Worm (Caenorhabditis elegans) whole organism, L1 larva: ENCODE measurements around the gene sar-1.

Experiments used
- C04F5.9 ChIP-seq: sonication (generic microtip); optimal IDR thresholded peaks from 2 replicates; lab custom pipeline; 2016; ENCODE audit warnings: missing genetic modification characterization, missing compliant biosample characterization
- C34B4.2 ChIP-seq: sonication (generic microtip); optimal IDR thresholded peaks from 2 replicates; lab custom pipeline; 2017; ENCODE audit warnings: mild to moderate bottlenecking, missing genetic modification characterization, missing compliant biosample characterization
- F16B12.6 ChIP-seq: fragments of 150-350 bp; optimal IDR thresholded peaks from 2 replicates; lab custom pipeline; 2014; ENCODE audit warnings: missing biosample characterization, missing genetic modification characterization
- alr-1 ChIP-seq: fragments of 200-800 bp; sonication (Bioruptor generic); optimal IDR thresholded peaks from 2 replicates; lab custom pipeline; 2018; ENCODE audit warnings: borderline replicate concordance, mild to moderate bottlenecking, missing genetic modification characterization, missing compliant biosample characterization
- aly-2 ChIP-seq: fragments of 150-350 bp; optimal IDR thresholded peaks from 2 replicates; lab custom pipeline; 2014; ENCODE audit warnings: missing biosample characterization, missing genetic modification characterization
- blmp-1 ChIP-seq: fragments of 150-350 bp; optimal IDR thresholded peaks from 2 replicates; lab custom pipeline; 2014; ENCODE audit warnings: missing biosample characterization, missing genetic modification characterization
- ceh-8 ChIP-seq: fragments of 200-800 bp; sonication (Bioruptor generic); optimal IDR thresholded peaks from 2 replicates; lab custom pipeline; 2018; ENCODE audit warnings: mild to moderate bottlenecking, missing genetic modification characterization, moderate library complexity, missing compliant biosample characterization
- ceh-82 ChIP-seq, 3 experiments: fragments of 150-350 bp in 1 of 3; sonication (generic microtip) in 2 of 3; optimal IDR thresholded peaks; 2 replicates each; lab custom pipeline; 2014 to 2017; ENCODE audit warnings: missing biosample characterization in 3 of 3, missing genetic modification characterization in 3 of 3
- ces-1 ChIP-seq: fragments of 150-350 bp; optimal IDR thresholded peaks from 2 replicates; lab custom pipeline; 2014; ENCODE audit warnings: missing biosample characterization, missing genetic modification reagents, missing genetic modification characterization
- egl-27 ChIP-seq, 2 experiments: fragments of 150-350 bp in 1 of 2; sonication (generic microtip); optimal IDR thresholded peaks; 3 replicates each; lab custom pipeline; 2017 to 2018; ENCODE audit warnings: missing biosample characterization in 2 of 2, missing genetic modification characterization in 2 of 2, missing genetic modification reagents in 2 of 2
- elt-3 ChIP-seq, 6 experiments: fragments of 150-350 bp in 1 of 6; sonication (generic microtip); optimal IDR thresholded peaks; 2 replicates each; lab custom pipeline; 2017 to 2018; ENCODE audit warnings: missing biosample characterization in 6 of 6, missing genetic modification characterization in 6 of 6, inconsistent platforms in 1 of 6
- ets-5 ChIP-seq: fragments of 200-800 bp; sonication (Bioruptor generic); IDR thresholded peaks from 2 replicates; pipeline ENCODE4 v1.3.6; 2022; ENCODE audit warnings: missing genetic modification characterization, missing compliant biosample characterization
- fkh-8 ChIP-seq: sonication (generic microtip); optimal IDR thresholded peaks from 2 replicates; lab custom pipeline; 2016; ENCODE audit warnings: mild to moderate bottlenecking, missing genetic modification characterization, missing compliant biosample characterization
- fos-1 ChIP-seq: fragments of 150-350 bp; optimal IDR thresholded peaks from 2 replicates; lab custom pipeline; 2014; ENCODE audit warnings: missing biosample characterization, missing genetic modification characterization
- grh-1 ChIP-seq: fragments of 200-800 bp; sonication (Bioruptor generic); IDR thresholded peaks from 2 replicates; pipeline ENCODE4 v1.3.6; 2022; ENCODE audit warnings: missing genetic modification reagents, missing genetic modification characterization, missing compliant biosample characterization
- hpl-2 ChIP-seq: fragments of 150-350 bp; optimal IDR thresholded peaks from 2 replicates; lab custom pipeline; 2014; ENCODE audit warnings: missing biosample characterization, missing genetic modification reagents, missing genetic modification characterization
- jun-1 ChIP-seq: fragments of 150-350 bp; optimal IDR thresholded peaks from 2 replicates; lab custom pipeline; 2014; ENCODE audit warnings: missing biosample characterization, missing genetic modification reagents, missing genetic modification characterization
- lin-35 ChIP-seq, 2 experiments: fragments of 150-350 bp; optimal IDR thresholded peaks; 2 replicates each; lab custom pipeline; 2014; ENCODE audit warnings: missing biosample characterization in 2 of 2, missing genetic modification characterization in 2 of 2, missing genetic modification reagents in 2 of 2
- lin-39 ChIP-seq: fragments of 150-350 bp; optimal IDR thresholded peaks from 2 replicates; lab custom pipeline; 2014; ENCODE audit warnings: missing biosample characterization, missing genetic modification reagents, missing genetic modification characterization
- lsy-2 ChIP-seq, 2 experiments: fragments of 150-350 bp; optimal IDR thresholded peaks; 2 replicates each; lab custom pipeline; 2014; ENCODE audit warnings: missing biosample characterization in 2 of 2, missing genetic modification characterization in 2 of 2
- mab-9 ChIP-seq: fragments of 200-800 bp; sonication (Bioruptor generic); IDR thresholded peaks from 2 replicates; pipeline ENCODE4 v1.3.6; 2022; ENCODE audit warnings: missing genetic modification reagents, missing genetic modification characterization, missing compliant biosample characterization
- nhr-12 ChIP-seq: sonication (generic microtip); optimal IDR thresholded peaks from 2 replicates; lab custom pipeline; 2017; ENCODE audit warnings: missing biosample characterization, missing genetic modification characterization
- nhr-19 ChIP-seq: fragments of 200-800 bp; sonication (Bioruptor generic); conservative IDR thresholded peaks from 2 replicates; pipeline ENCODE4 v1.3.6; 2022; ENCODE audit warnings: missing genetic modification characterization, missing compliant biosample characterization
- nhr-71 ChIP-seq: sonication (generic microtip); optimal IDR thresholded peaks from 2 replicates; lab custom pipeline; 2016; ENCODE audit warnings: mild to moderate bottlenecking, missing genetic modification characterization, moderate library complexity, missing compliant biosample characterization
- nhr-77 ChIP-seq: fragments of 150-350 bp; optimal IDR thresholded peaks from 2 replicates; lab custom pipeline; 2014; ENCODE audit warnings: missing biosample characterization, missing genetic modification characterization
- nhr-84 ChIP-seq: sonication (generic microtip); optimal IDR thresholded peaks from 2 replicates; lab custom pipeline; 2017; ENCODE audit warnings: missing biosample characterization, missing genetic modification characterization
- nhr-90 ChIP-seq: sonication (generic microtip); optimal IDR thresholded peaks from 2 replicates; lab custom pipeline; 2016; ENCODE audit warnings: mild to moderate bottlenecking, missing genetic modification characterization, missing compliant biosample characterization; ENCODE audit not compliant: poor library complexity
- pag-3 ChIP-seq: sonication (generic microtip); optimal IDR thresholded peaks from 2 replicates; lab custom pipeline; 2017; ENCODE audit warnings: missing genetic modification characterization, mild to moderate bottlenecking, missing compliant biosample characterization, antibody characterized with exemption, borderline replicate concordance; ENCODE audit not compliant: insufficient read depth
- pax-3 ChIP-seq: fragments of 200-800 bp; sonication (Bioruptor generic); optimal IDR thresholded peaks from 2 replicates; lab custom pipeline; 2018; ENCODE audit warnings: mild to moderate bottlenecking, missing genetic modification characterization, moderate library complexity, missing compliant biosample characterization
- pqm-1 ChIP-seq: sonication (generic microtip); optimal IDR thresholded peaks from 3 replicates; lab custom pipeline; 2017; ENCODE audit warnings: missing biosample characterization, missing genetic modification characterization
- rnt-1 ChIP-seq: sonication (generic microtip); optimal IDR thresholded peaks from 2 replicates; lab custom pipeline; 2016; ENCODE audit warnings: mild to moderate bottlenecking, missing genetic modification characterization, moderate library complexity, missing compliant biosample characterization
- skn-1 ChIP-seq: fragments of 150-350 bp; optimal IDR thresholded peaks from 2 replicates; lab custom pipeline; 2014; ENCODE audit warnings: missing biosample characterization, missing genetic modification characterization
- snpc-4 ChIP-seq: fragments of 150-350 bp; optimal IDR thresholded peaks from 2 replicates; lab custom pipeline; 2014; ENCODE audit warnings: missing biosample characterization, missing genetic modification characterization
- snu-23 ChIP-seq: sonication (generic microtip); optimal IDR thresholded peaks from 2 replicates; lab custom pipeline; 2016; ENCODE audit warnings: missing genetic modification characterization, missing compliant biosample characterization
- sptf-1 ChIP-seq: fragments of 150-350 bp; optimal IDR thresholded peaks from 2 replicates; lab custom pipeline; 2014; ENCODE audit warnings: missing biosample characterization, missing genetic modification characterization
- sup-37 ChIP-seq: fragments of 200-800 bp; sonication (Bioruptor generic); optimal IDR thresholded peaks from 2 replicates; lab custom pipeline; 2018; ENCODE audit warnings: mild to moderate bottlenecking, missing genetic modification characterization, missing compliant biosample characterization
- swsn-7 ChIP-seq: sonication (generic microtip); optimal IDR thresholded peaks from 2 replicates; lab custom pipeline; 2016; ENCODE audit warnings: missing genetic modification characterization, missing compliant biosample characterization
- tbx-2 ChIP-seq: sonication (generic microtip); optimal IDR thresholded peaks from 2 replicates; lab custom pipeline; 2016; ENCODE audit warnings: missing genetic modification characterization, missing compliant biosample characterization
- tlp-1 ChIP-seq: fragments of 150-350 bp; optimal IDR thresholded peaks from 2 replicates; lab custom pipeline; 2014; ENCODE audit warnings: missing biosample characterization, missing genetic modification characterization
- unc-130 ChIP-seq: fragments of 150-350 bp; optimal IDR thresholded peaks from 2 replicates; lab custom pipeline; 2017; ENCODE audit warnings: missing biosample characterization, missing genetic modification characterization, inconsistent platforms
- unc-30 ChIP-seq: sonication (generic microtip); optimal IDR thresholded peaks from 2 replicates; lab custom pipeline; 2017; ENCODE audit warnings: missing biosample characterization, missing genetic modification characterization
- unc-62 ChIP-seq: fragments of 150-350 bp; optimal IDR thresholded peaks from 2 replicates; lab custom pipeline; 2014; ENCODE audit warnings: missing biosample characterization, missing genetic modification reagents, missing genetic modification characterization
- unc-98 ChIP-seq: fragments of 200-800 bp; sonication (Bioruptor generic); IDR thresholded peaks from 2 replicates; pipeline ENCODE4 v1.3.6; 2022; ENCODE audit warnings: missing genetic modification characterization, missing compliant biosample characterization
- vab-15 ChIP-seq: sonication (generic microtip); optimal IDR thresholded peaks from 2 replicates; lab custom pipeline; 2017; ENCODE audit warnings: missing genotype, mild to moderate bottlenecking, missing genetic modification characterization, missing compliant biosample characterization
- zag-1 ChIP-seq: fragments of 150-350 bp; optimal IDR thresholded peaks from 2 replicates; lab custom pipeline; 2014; ENCODE audit warnings: missing biosample characterization, missing genetic modification characterization
- zip-4 ChIP-seq: fragments of 200-800 bp; sonication (Bioruptor generic); optimal IDR thresholded peaks from 2 replicates; lab custom pipeline; 2018; ENCODE audit warnings: mild to moderate bottlenecking, missing genetic modification characterization, moderate library complexity, missing compliant biosample characterization

sar-1 gene

DNA sequence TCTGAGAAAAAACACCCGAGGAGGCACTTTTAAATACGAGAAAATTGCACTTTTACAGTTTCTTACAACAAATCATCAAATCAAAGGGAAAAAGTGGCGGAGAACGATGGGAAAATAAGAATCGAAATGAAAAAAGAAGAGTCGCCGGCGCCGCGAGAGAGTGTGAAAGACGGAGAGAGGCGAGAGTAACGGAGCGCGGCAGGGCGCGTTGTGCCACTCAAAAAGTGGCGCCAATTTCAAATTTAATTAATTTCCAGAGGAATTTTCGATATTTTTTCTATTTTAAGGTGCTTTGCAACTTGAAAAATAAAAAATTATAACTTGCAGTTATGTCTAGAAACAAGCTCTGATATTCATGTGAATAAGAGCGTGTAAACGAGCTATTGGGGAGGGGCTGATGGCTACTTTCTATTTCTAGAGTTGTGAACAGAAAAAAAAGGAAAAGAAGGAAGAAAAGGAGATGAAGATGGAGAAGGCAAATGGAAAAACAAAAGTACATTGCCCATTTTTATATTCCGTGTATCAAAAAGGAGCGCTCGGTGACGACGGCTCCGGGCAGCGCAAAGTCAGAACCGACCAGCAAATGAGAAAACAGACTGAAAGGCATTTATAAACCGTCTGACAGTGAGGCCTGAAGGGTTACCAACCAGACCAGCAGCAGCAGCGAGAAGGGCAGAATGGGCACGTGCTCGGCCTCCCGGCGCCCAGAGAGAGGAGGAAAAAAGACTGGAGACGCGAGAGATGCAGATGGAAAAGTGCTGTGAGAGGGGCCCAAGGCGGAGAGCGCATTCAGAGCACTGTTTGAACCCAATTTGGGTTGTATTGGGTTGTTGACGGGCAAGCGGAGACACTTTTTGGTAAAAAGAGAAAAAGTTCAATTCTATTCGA is 42.0 kb downstream of the sar-1 start (continued):
- TF ChIP-seq nhr-90 (tag; lab: Kevin White, UChicago), result no peak
- TF ChIP-seq nhr-77 (tag; lab: Kevin White, UChicago), result no peak
- no peak for TF ChIP-seq alr-1 (tag; lab: Kevin White, UChicago)
- peak; percentile 37 for TF ChIP-seq snu-23 (GFP tag; lab: Kevin White, UChicago)
- peak; percentile 34 for TF ChIP-seq nhr-19 (GFP tag; lab: Robert Waterston, UW)
- TF ChIP-seq F16B12.6 (tag; lab: Kevin White, UChicago), result no peak
- TF ChIP-seq zag-1 (tag; lab: Kevin White, UChicago), result no peak
- no peak for TF ChIP-seq unc-62 (GFP tag; lab: Kevin White, UChicago)
- TF ChIP-seq grh-1 (GFP tag; lab: Robert Waterston, UW), result no peak
- TF ChIP-seq fkh-8 (tag; lab: Kevin White, UChicago), result peak; percentile 42

DNA sequence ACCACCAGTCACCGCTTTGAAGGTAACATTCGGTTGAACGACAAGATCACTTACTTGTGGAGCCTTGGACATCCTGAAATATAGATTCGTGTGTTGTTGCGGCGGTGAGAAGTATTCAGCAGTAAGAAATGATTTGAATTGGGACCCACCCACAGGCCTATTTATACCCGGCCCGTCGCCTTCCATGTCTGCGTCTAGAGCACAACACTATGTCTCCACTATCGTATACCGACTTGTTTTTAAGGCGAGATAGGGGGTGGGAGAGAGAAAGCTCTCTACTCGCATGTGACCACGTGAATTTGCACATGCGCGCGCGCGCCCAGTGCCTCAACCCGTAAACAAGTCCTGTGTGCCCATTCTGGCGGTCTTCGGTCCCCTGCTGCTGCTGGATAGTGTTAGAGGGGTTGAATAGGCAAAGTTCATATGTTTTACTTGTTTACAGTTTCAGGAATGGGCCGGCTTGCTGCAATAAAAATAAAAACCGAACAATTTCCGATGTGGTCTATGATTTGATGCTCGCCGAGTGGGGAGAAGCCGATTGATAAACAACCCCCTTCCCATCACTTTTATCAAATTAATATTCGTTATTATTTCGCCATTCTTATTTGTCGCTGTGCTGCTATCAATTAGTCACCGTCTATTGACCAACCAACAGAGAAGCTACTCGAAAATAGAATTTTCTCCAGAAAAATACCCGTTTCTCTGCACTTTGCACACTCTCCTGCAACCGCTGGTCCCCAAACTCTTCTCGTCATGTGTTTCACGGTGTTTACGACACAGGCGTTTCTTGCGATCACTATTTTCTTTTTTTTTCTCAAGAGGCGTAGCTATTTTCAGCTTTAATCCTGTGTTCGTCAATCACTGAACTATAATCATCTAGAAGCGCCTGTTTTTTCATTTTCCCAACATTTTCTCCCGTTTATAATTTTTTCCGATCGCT is 43.1 kb downstream of the sar-1 start:
- TF ChIP-seq ets-5 (GFP tag; lab: Robert Waterston, UW) (no peak), lin-35 (GFP tag; optimal IDR thresholded peaks at IDR 0.05; lab: Kevin White, UChicago) (peak; percentile 70 to 72), pag-3 (tag; lab: Kevin White, UChicago) (no peak), sup-37 (GFP tag; lab: Kevin White, UChicago) (no peak), pqm-1 (tag; lab: Kevin White, UChicago) (no peak), nhr-71 (tag; lab: Kevin White, UChicago) (peak; percentile 84), swsn-7 (tag; lab: Kevin White, UChicago) (peak; percentile 64), snpc-4 (tag; lab: Kevin White, UChicago) (peak; percentile 31), nhr-12 (no peak), blmp-1 (tag; lab: Kevin White, UChicago) (no peak), fos-1 (tag; lab: Kevin White, UChicago) (no peak), mab-9 (GFP tag; lab: Robert Waterston, UW) (no peak), ceh-8 (no peak), vab-15 (tag; lab: Kevin White, UChicago) (no peak), ceh-82 (tag; optimal IDR thresholded peaks at IDR 0.05; lab: Kevin White, UChicago) (peak in 1 of 3 experiments; percentile 53), unc-98 (GFP tag; lab: Robert Waterston, UW) (0 out of 2 replicates have a peak, but pooled peaks have one; percentile 26), C04F5.9 (tag; lab: Kevin White, UChicago) (no peak), lsy-2 (tag; optimal IDR thresholded peaks at IDR 0.05; lab: Kevin White, UChicago) (peak; percentile 61 to 86), unc-130 (tag; lab: Kevin White, UChicago) (no peak), hpl-2 (no peak), egl-27 (tag; optimal IDR thresholded peaks at IDR 0.05; lab: Kevin White, UChicago) (no peak), tlp-1 (tag; lab: Kevin White, UChicago) (no peak), aly-2 (tag; lab: Kevin White, UChicago) (no peak), unc-30 (tag; lab: Kevin White, UChicago) (no peak), jun-1 (no peak), zip-4 (GFP tag; lab: Kevin White, UChicago) (peak; percentile 36), snu-23 (GFP tag; lab: Kevin White, UChicago) (peak; percentile 78), lin-39 (tag; lab: Kevin White, UChicago) (no peak), skn-1 (peak; percentile 12), nhr-77 (tag; lab: Kevin White, UChicago) (no peak), nhr-84 (tag; lab: Kevin White, UChicago) (no peak), ces-1 (no peak), tbx-2 (tag; lab: Kevin White, UChicago) (peak; percentile 63), grh-1 (GFP tag; lab: Robert Waterston, UW) (no peak), nhr-19 (GFP tag; lab: Robert Waterston, UW) (peak; percentile 79), sptf-1 (tag; lab: Kevin White, UChicago) (no peak), pax-3 (tag; lab: Kevin White, UChicago) (peak; percentile 68), elt-3 (tag; optimal IDR thresholded peaks at IDR 0.05; lab: Kevin White, UChicago) (no peak), C34B4.2 (tag; lab: Kevin White, UChicago) (no peak), rnt-1 (peak; percentile 61)
